Worm (Caenorhabditis elegans) whole organism, young adult: ENCODE data around the gene rab-6.1.

Source experiments
- B0019.2 ChIP-seq: fragments of 200-800 bp; sonication (Bioruptor generic); conservative IDR thresholded peaks from 2 replicates; pipeline ENCODE4 v1.3.6; 2022; ENCODE audit warnings: missing genetic modification reagents, missing genetic modification characterization, missing compliant biosample characterization
- B0035.1 ChIP-seq: sonication (generic microtip); optimal IDR thresholded peaks from 2 replicates; lab custom pipeline; 2016; ENCODE audit warnings: missing genetic modification characterization, mild to moderate bottlenecking, missing compliant biosample characterization, missing genotype, missing genetic modification reagents
- B0261.1 ChIP-seq: sonication (generic microtip); optimal IDR thresholded peaks from 2 replicates; lab custom pipeline; 2016; ENCODE audit warnings: mild to moderate bottlenecking, missing genetic modification characterization, moderate library complexity, missing compliant biosample characterization
- C17E4.6 ChIP-seq: fragments of 200-800 bp; sonication (Bioruptor generic); IDR thresholded peaks from 2 replicates; pipeline ENCODE4 v1.3.6; 2022; ENCODE audit warnings: missing genetic modification reagents, missing genetic modification characterization, missing compliant biosample characterization
- F10E7.11 ChIP-seq: sonication (generic microtip); optimal IDR thresholded peaks from 2 replicates; lab custom pipeline; 2017; ENCODE audit warnings: mild to moderate bottlenecking, missing genetic modification characterization, moderate library complexity, missing compliant biosample characterization
- F23B12.7 ChIP-seq: sonication (generic microtip); optimal IDR thresholded peaks from 2 replicates; lab custom pipeline; 2017; ENCODE audit warnings: missing genetic modification characterization, mild to moderate bottlenecking, missing compliant biosample characterization, antibody characterized with exemption, moderate library complexity; ENCODE audit not compliant: insufficient read depth
- F33H1.4 ChIP-seq: fragments of 200-800 bp; sonication (Bioruptor generic); IDR thresholded peaks from 2 replicates; pipeline ENCODE4 v1.3.6; 2022; ENCODE audit warnings: missing genetic modification reagents, missing genetic modification characterization, missing compliant biosample characterization
- F55B11.4 ChIP-seq: sonication (generic microtip); optimal IDR thresholded peaks from 2 replicates; lab custom pipeline; 2016; ENCODE audit warnings: missing compliant biosample characterization, missing genetic modification characterization, borderline replicate concordance; ENCODE audit not compliant: insufficient read depth
- F57A8.1 ChIP-seq: fragments of 200-800 bp; sonication (Bioruptor generic); optimal IDR thresholded peaks from 2 replicates; lab custom pipeline; 2018; ENCODE audit warnings: mild to moderate bottlenecking, missing genetic modification characterization, moderate library complexity, missing compliant biosample characterization
- K12H6.12 ChIP-seq: fragments of 200-800 bp; sonication (Bioruptor generic); optimal IDR thresholded peaks from 2 replicates; lab custom pipeline; 2018; ENCODE audit warnings: mild to moderate bottlenecking, missing genetic modification characterization, missing compliant biosample characterization
- Y95B8A.8 ChIP-seq: fragments of 200-800 bp; sonication (Bioruptor generic); IDR thresholded peaks from 2 replicates; pipeline ENCODE4 v1.3.6; 2022; ENCODE audit warnings: missing genetic modification reagents, missing genetic modification characterization, missing compliant biosample characterization
- ama-1 ChIP-seq, 3 experiments: fragments of 150-350 bp in 1 of 3; sonication (generic microtip) in 2 of 3; optimal IDR thresholded peaks; 2 replicates each; lab custom pipeline; 2014 to 2018; ENCODE audit warnings: missing biosample characterization in 2 of 3, missing genetic modification characterization in 2 of 3, missing genetic modification reagents in 2 of 3
- aptf-2 ChIP-seq: fragments of 200-800 bp; sonication (Bioruptor generic); conservative IDR thresholded peaks from 2 replicates; pipeline ENCODE4 v1.3.6; 2022; ENCODE audit warnings: missing genetic modification reagents, missing genetic modification characterization, missing compliant biosample characterization
- atf-7 ChIP-seq: sonication (generic microtip); optimal IDR thresholded peaks from 2 replicates; lab custom pipeline; 2017; ENCODE audit warnings: mild to moderate bottlenecking, missing genetic modification characterization, missing compliant biosample characterization
- attf-3 ChIP-seq: fragments of 200-800 bp; sonication (Bioruptor generic); conservative IDR thresholded peaks from 2 replicates; pipeline ENCODE4 v1.3.6; 2022; ENCODE audit warnings: missing genetic modification reagents, missing genetic modification characterization, missing compliant biosample characterization
- attf-5 ChIP-seq: fragments of 200-800 bp; sonication (Bioruptor generic); optimal IDR thresholded peaks from 2 replicates; lab custom pipeline; 2018; ENCODE audit warnings: mild to moderate bottlenecking, missing genetic modification characterization, missing compliant biosample characterization
- attf-6 ChIP-seq: fragments of 200-800 bp; sonication (Bioruptor generic); IDR thresholded peaks from 2 replicates; pipeline ENCODE4 v1.3.6; 2022; ENCODE audit warnings: missing genetic modification reagents, missing genetic modification characterization, missing compliant biosample characterization
- bed-1 ChIP-seq: fragments of 200-800 bp; sonication (Bioruptor generic); IDR thresholded peaks from 2 replicates; pipeline ENCODE4 v1.3.6; 2022; ENCODE audit warnings: missing genetic modification reagents, missing genetic modification characterization, missing compliant biosample characterization
- cebp-1 ChIP-seq, 2 experiments: fragments of 200-800 bp in 1 of 2; sonication (Bioruptor generic) in 1 of 2; sonication (generic microtip) in 1 of 2; IDR thresholded peaks in 1 of 2; optimal IDR thresholded peaks in 1 of 2; 2 replicates each; pipeline versions ENCODE4 v1.3.6 to Lab custom; 2017 to 2022; ENCODE audit warnings: missing compliant biosample characterization in 2 of 2, missing genetic modification characterization in 2 of 2, mild to moderate bottlenecking in 1 of 2, missing genetic modification reagents in 1 of 2, moderate library complexity in 1 of 2
- dox-1 ChIP-seq: fragments of 200-800 bp; sonication (Bioruptor generic); IDR thresholded peaks from 2 replicates; pipeline ENCODE4 v1.3.6; 2022; ENCODE audit warnings: missing genetic modification reagents, missing genetic modification characterization, missing compliant biosample characterization
- dpl-1 ChIP-seq: fragments of 150-350 bp; optimal IDR thresholded peaks from 2 replicates; lab custom pipeline; 2014; ENCODE audit warnings: missing biosample characterization, missing genetic modification reagents, missing genetic modification characterization
- efl-1 ChIP-seq: fragments of 150-350 bp; optimal IDR thresholded peaks from 2 replicates; lab custom pipeline; 2014; ENCODE audit warnings: missing biosample characterization, missing genetic modification reagents, missing genetic modification characterization
- egrh-3 ChIP-seq: fragments of 200-800 bp; sonication (Bioruptor generic); IDR thresholded peaks from 2 replicates; pipeline ENCODE4 v1.3.6; 2022; ENCODE audit warnings: missing genetic modification reagents, missing genetic modification characterization, missing compliant biosample characterization
- him-1 ChIP-seq: sonication (generic microtip); optimal IDR thresholded peaks from 2 replicates; lab custom pipeline; 2016; ENCODE audit warnings: missing genotype, missing genetic modification reagents, missing genetic modification characterization, missing compliant biosample characterization
- hsf-1 ChIP-seq: fragments of 200-800 bp; sonication (Bioruptor generic); IDR thresholded peaks from 2 replicates; pipeline ENCODE4 v1.3.6; 2022; ENCODE audit warnings: missing genetic modification reagents, missing genetic modification characterization, missing compliant biosample characterization
- lin-54 ChIP-seq: fragments of 200-800 bp; sonication (Bioruptor generic); optimal IDR thresholded peaks from 2 replicates; lab custom pipeline; 2018; ENCODE audit warnings: mild to moderate bottlenecking, missing genetic modification characterization, missing compliant biosample characterization
- lsl-1 ChIP-seq: fragments of 200-800 bp; sonication (Bioruptor generic); optimal IDR thresholded peaks from 2 replicates; lab custom pipeline; 2018; ENCODE audit warnings: mild to moderate bottlenecking, missing genetic modification characterization, moderate library complexity, missing compliant biosample characterization
- nfya-1 ChIP-seq: sonication (generic microtip); optimal IDR thresholded peaks from 2 replicates; lab custom pipeline; 2017; ENCODE audit warnings: antibody characterized with exemption, missing compliant biosample characterization, missing genetic modification characterization, borderline replicate concordance; ENCODE audit not compliant: insufficient read depth
- nfya-2 ChIP-seq: fragments of 200-800 bp; sonication (Bioruptor generic); IDR thresholded peaks from 2 replicates; pipeline ENCODE4 v1.3.6; 2022; ENCODE audit warnings: missing genetic modification reagents, missing genetic modification characterization, missing compliant biosample characterization
- nhr-120 ChIP-seq: fragments of 200-800 bp; sonication (Bioruptor generic); IDR thresholded peaks from 2 replicates; pipeline ENCODE4 v1.3.6; 2022; ENCODE audit warnings: missing genetic modification characterization, missing compliant biosample characterization
- nhr-27 ChIP-seq: fragments of 200-800 bp; sonication (Bioruptor generic); optimal IDR thresholded peaks from 2 replicates; lab custom pipeline; 2018; ENCODE audit warnings: mild to moderate bottlenecking, missing genetic modification characterization, moderate library complexity, missing compliant biosample characterization
- nhr-90 ChIP-seq: sonication (generic microtip); optimal IDR thresholded peaks from 2 replicates; lab custom pipeline; 2016; ENCODE audit warnings: missing genotype, mild to moderate bottlenecking, missing genetic modification characterization, missing compliant biosample characterization
- pha-4 ChIP-seq: fragments of 150-350 bp; sonication (generic microtip); optimal IDR thresholded peaks from 2 replicates; lab custom pipeline; 2014; ENCODE audit warnings: missing biosample characterization, missing genetic modification reagents, missing genetic modification characterization
- rpc-1 ChIP-seq, 2 experiments: fragments of 150-350 bp in 1 of 2; sonication (generic microtip) in 1 of 2; optimal IDR thresholded peaks; 2 replicates each; lab custom pipeline; 2014 to 2018; ENCODE audit warnings: missing biosample characterization in 1 of 2, missing genetic modification characterization in 1 of 2, missing genetic modification reagents in 1 of 2, missing genotype in 1 of 2
- sdz-38 ChIP-seq: sonication (generic microtip); optimal IDR thresholded peaks from 2 replicates; lab custom pipeline; 2016; ENCODE audit warnings: missing genotype, missing genetic modification characterization, missing compliant biosample characterization
- somi-1 ChIP-seq: fragments of 200-800 bp; sonication (Bioruptor generic); optimal IDR thresholded peaks from 2 replicates; lab custom pipeline; 2018; ENCODE audit warnings: mild to moderate bottlenecking, missing genetic modification characterization, missing compliant biosample characterization
- tbp1 ChIP-seq: fragments of 200-800 bp; sonication (Bioruptor generic); optimal IDR thresholded peaks from 2 replicates; lab custom pipeline; 2018; ENCODE audit warnings: mild to moderate bottlenecking, missing genetic modification characterization, missing compliant biosample characterization
- tbx-9 ChIP-seq: sonication (generic microtip); optimal IDR thresholded peaks from 2 replicates; lab custom pipeline; 2016; ENCODE audit warnings: borderline replicate concordance, missing genetic modification characterization, inconsistent platforms, missing compliant biosample characterization
- tlf-1 ChIP-seq: fragments of 200-800 bp; sonication (Bioruptor generic); optimal IDR thresholded peaks from 2 replicates; lab custom pipeline; 2018; ENCODE audit warnings: mild to moderate bottlenecking, missing genetic modification characterization, missing compliant biosample characterization
- zfh-2 ChIP-seq: fragments of 200-800 bp; sonication (Bioruptor generic); conservative IDR thresholded peaks from 2 replicates; pipeline ENCODE4 v1.3.6; 2022; ENCODE audit warnings: missing genetic modification reagents, missing genetic modification characterization, missing compliant biosample characterization
- ztf-22 ChIP-seq: fragments of 200-800 bp; sonication (Bioruptor generic); optimal IDR thresholded peaks from 2 replicates; lab custom pipeline; 2018; ENCODE audit warnings: mild to moderate bottlenecking, missing genetic modification characterization, moderate library complexity, missing compliant biosample characterization
- ztf-28 ChIP-seq: fragments of 200-800 bp; sonication (Bioruptor generic); IDR thresholded peaks from 2 replicates; pipeline ENCODE4 v1.3.6; 2022; ENCODE audit warnings: missing genetic modification reagents, missing genetic modification characterization, missing compliant biosample characterization
- ztf-3 ChIP-seq: fragments of 200-800 bp; sonication (Bioruptor generic); optimal IDR thresholded peaks from 2 replicates; lab custom pipeline; 2018; ENCODE audit warnings: mild to moderate bottlenecking, missing genetic modification characterization, missing compliant biosample characterization
- ztf-6 ChIP-seq: fragments of 200-800 bp; sonication (Bioruptor generic); IDR thresholded peaks from 2 replicates; pipeline ENCODE4 v1.3.6; 2022; ENCODE audit warnings: missing genetic modification reagents, missing genetic modification characterization, missing compliant biosample characterization

The rab-6.1 gene

ce11 chrIII:9051119-9051597 is 45.4 kb upstream of the rab-6.1 start (continued):
- TF ChIP-seq nfya-1 (tag; lab: Kevin White, UChicago) (no peak), nfya-2 (GFP tag; lab: Robert Waterston, UW) (no peak), rpc-1 (optimal IDR thresholded peaks at IDR 0.05; lab: Kevin White, UChicago) (no peak), rpc-1 (tag; optimal IDR thresholded peaks at IDR 0.05; lab: Kevin White, UChicago) (no peak), attf-3 (no peak), aptf-2 (no peak), B0261.1 (peak; percentile 33), tlf-1 (GFP tag; lab: Kevin White, UChicago) (peak; percentile 76), nhr-27 (tag; lab: Kevin White, UChicago) (no peak), nhr-90 (tag; lab: Kevin White, UChicago) (peak; percentile 24), F23B12.7 (tag; lab: Kevin White, UChicago) (peak; percentile 89), attf-6 (GFP tag; lab: Robert Waterston, UW) (no peak), F10E7.11 (tag; lab: Kevin White, UChicago) (peak; percentile 85), lsl-1 (GFP tag; lab: Kevin White, UChicago) (peak; percentile 42), him-1 (tag; lab: Kevin White, UChicago) (no peak), F57A8.1 (no peak), zfh-2 (GFP tag; lab: Robert Waterston, UW) (no peak), dpl-1 (GFP tag; lab: Kevin White, UChicago) (peak; percentile 12), tbp1 (GFP tag; lab: Kevin White, UChicago) (peak; percentile 65), ztf-28 (no peak), bed-1 (GFP tag; lab: Robert Waterston, UW) (no peak), C17E4.6 (GFP tag; lab: Robert Waterston, UW) (no peak), ztf-6 (no peak), F33H1.4 (GFP tag; lab: Robert Waterston, UW) (peak; percentile 10; the same call in 1 of the 2 replicates), ztf-22 (GFP tag; lab: Kevin White, UChicago) (peak; percentile 32), efl-1 (GFP tag; lab: Kevin White, UChicago) (no peak), atf-7 (tag; lab: Kevin White, UChicago) (peak; percentile 75), attf-5 (GFP tag; lab: Kevin White, UChicago) (peak; percentile 89), dox-1 (peak; percentile 76), cebp-1 (GFP tag; IDR thresholded peaks at IDR 0.05; lab: Robert Waterston, UW) (peak; percentile 98), cebp-1 (tag; optimal IDR thresholded peaks at IDR 0.05; lab: Kevin White, UChicago) (peak; percentile 98), lin-54 (GFP tag; lab: Kevin White, UChicago) (peak; percentile 56)

- no peak for TF ChIP-seq B0035.1
- 0 out of 2 replicates have a peak, but pooled peaks have one; percentile 6 for TF ChIP-seq hsf-1 (GFP tag; lab: Robert Waterston, UW)
These were observed 44.8 kb upstream of the rab-6.1 start, which contains the start of gene ikke-1 for ce11 chrIII:9050600-9050999. Gene ikke-1, minus strand, starts transcription at chrIII:9050700.

ce11 chrIII:9047260-9047659 is 41.5 kb upstream of the rab-6.1 start:
- TF ChIP-seq somi-1 (GFP tag; lab: Kevin White, UChicago) (no peak), bed-1 (GFP tag; lab: Robert Waterston, UW) (no peak), ztf-3 (no peak), B0261.1 (no peak), nhr-120 (GFP tag; lab: Robert Waterston, UW) (no peak), Y95B8A.8 (GFP tag; lab: Robert Waterston, UW) (no peak), atf-7 (tag; lab: Kevin White, UChicago) (no peak), tbp1 (GFP tag; lab: Kevin White, UChicago) (no peak), B0019.2 (GFP tag; lab: Robert Waterston, UW) (no peak), hsf-1 (GFP tag; lab: Robert Waterston, UW) (no peak), tbx-9 (tag; lab: Kevin White, UChicago) (no peak), F55B11.4 (tag; lab: Kevin White, UChicago) (no peak), efl-1 (GFP tag; lab: Kevin White, UChicago) (no peak), F33H1.4 (GFP tag; lab: Robert Waterston, UW) (no peak), K12H6.12 (no peak), pha-4 (tag; lab: Kevin White, UChicago) (no peak), sdz-38 (tag; lab: Kevin White, UChicago) (no peak), egrh-3 (no peak), ama-1 (optimal IDR thresholded peaks at IDR 0.05; lab: Kevin White, UChicago) (no peak), ama-1 (GFP tag; optimal IDR thresholded peaks at IDR 0.05; lab: Kevin White, UChicago) (no peak)
